Worm (Caenorhabditis elegans) whole organism, late embryonic: Measurements from ENCODE around the gene F28C10.3.

Source experiments
- T23F11.4 ChIP-seq: fragments of 200-800 bp; sonication (Bioruptor generic); optimal IDR thresholded peaks from 2 replicates; lab custom pipeline; 2018; ENCODE audit warnings: mild to moderate bottlenecking, missing genetic modification characterization, missing compliant biosample characterization
- dve-1 ChIP-seq: sonication (generic microtip); optimal IDR thresholded peaks from 2 replicates; lab custom pipeline; 2017; ENCODE audit warnings: antibody characterized with exemption, mild to moderate bottlenecking, missing genetic modification characterization, missing compliant biosample characterization
- elt-2 ChIP-seq: sonication (generic microtip); optimal IDR thresholded peaks from 2 replicates; lab custom pipeline; 2016; ENCODE audit warnings: missing genetic modification reagents, missing genetic modification characterization, missing compliant biosample characterization
- fkh-6 ChIP-seq: sonication (generic microtip); optimal IDR thresholded peaks from 2 replicates; lab custom pipeline; 2016; ENCODE audit warnings: missing genetic modification characterization, missing compliant biosample characterization
- hlh-30 ChIP-seq: sonication (generic microtip); optimal IDR thresholded peaks from 2 replicates; lab custom pipeline; 2017; ENCODE audit warnings: antibody characterized with exemption, missing genetic modification characterization, missing compliant biosample characterization; ENCODE audit not compliant: insufficient read depth
- hlh-6 ChIP-seq: sonication (generic microtip); optimal IDR thresholded peaks from 2 replicates; lab custom pipeline; 2016; ENCODE audit warnings: missing genotype, missing genetic modification characterization, missing compliant biosample characterization
- nfya-1 ChIP-seq: sonication (generic microtip); optimal IDR thresholded peaks from 2 replicates; lab custom pipeline; 2017; ENCODE audit warnings: missing genetic modification characterization, mild to moderate bottlenecking, missing compliant biosample characterization, antibody characterized with exemption, moderate library complexity
- nhr-232 ChIP-seq: sonication (generic microtip); optimal IDR thresholded peaks from 2 replicates; lab custom pipeline; 2016; ENCODE audit warnings: missing genetic modification characterization, missing compliant biosample characterization
- pag-3 ChIP-seq: sonication (generic microtip); optimal IDR thresholded peaks from 2 replicates; lab custom pipeline; 2016; ENCODE audit warnings: missing compliant biosample characterization, missing genetic modification characterization, borderline replicate concordance
- pax-1 ChIP-seq: fragments of 150-350 bp; optimal IDR thresholded peaks from 2 replicates; lab custom pipeline; 2014; ENCODE audit warnings: missing biosample characterization, missing genetic modification characterization
- pha-4 ChIP-seq: fragments of 150-350 bp; optimal IDR thresholded peaks from 2 replicates; lab custom pipeline; 2018; ENCODE audit warnings: missing biosample characterization, missing genetic modification reagents, missing genetic modification characterization
- sox-4 ChIP-seq: sonication (generic microtip); optimal IDR thresholded peaks from 2 replicates; lab custom pipeline; 2017; ENCODE audit warnings: mild to moderate bottlenecking, missing genetic modification characterization, inconsistent platforms, missing compliant biosample characterization

DNA sequence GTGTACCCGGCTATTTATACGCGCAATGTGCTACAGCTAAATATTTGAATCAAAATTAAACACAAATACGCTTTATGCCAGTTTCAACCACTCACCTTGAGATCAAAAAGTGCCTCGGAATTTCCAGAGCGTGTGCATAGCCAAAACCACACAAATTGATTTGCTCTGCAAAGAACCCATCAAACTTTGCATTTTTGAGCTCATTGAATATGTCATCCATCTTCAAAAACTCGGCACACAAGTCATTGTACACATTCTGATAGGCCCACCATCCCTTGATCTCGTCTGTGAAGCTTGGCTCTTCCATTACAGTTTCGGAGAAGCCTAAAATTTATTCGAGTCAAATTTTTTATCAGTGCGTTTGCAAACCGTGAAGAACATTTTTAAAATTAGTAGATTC lies 6.2 kb downstream of the F28C10.3 start:
- TF ChIP-seq nfya-1 (tag; lab: Kevin White, UChicago) (no peak), pha-4 (no peak), hlh-30 (no peak), pag-3 (no peak), dve-1 (tag; lab: Kevin White, UChicago) (no peak), sox-4 (tag; lab: Kevin White, UChicago) (no peak), T23F11.4 (GFP tag; lab: Kevin White, UChicago) (no peak), fkh-6 (tag; lab: Kevin White, UChicago) (no peak), nhr-232 (tag; lab: Kevin White, UChicago) (no peak), pax-1 (tag; lab: Kevin White, UChicago) (no peak), hlh-6 (tag; lab: Kevin White, UChicago) (no peak), elt-2 (tag; lab: Kevin White, UChicago) (no peak)
